Worm (Caenorhabditis elegans) whole organism, young adult: ENCODE measurements around the gene fzo-1.

Source experiments
- C06A6.2 ChIP-seq: fragments of 200-800 bp; sonication (Bioruptor generic); conservative IDR thresholded peaks from 2 replicates; pipeline ENCODE4 v1.3.6; 2022; ENCODE audit warnings: missing genetic modification characterization, missing compliant biosample characterization
- F52B5.7 ChIP-seq: sonication (generic microtip); optimal IDR thresholded peaks from 2 replicates; lab custom pipeline; 2016; ENCODE audit warnings: mild to moderate bottlenecking, missing genetic modification characterization, missing compliant biosample characterization
- F57C9.4 ChIP-seq: sonication (generic microtip); optimal IDR thresholded peaks from 2 replicates; lab custom pipeline; 2017; ENCODE audit warnings: mild to moderate bottlenecking, missing genetic modification characterization, missing compliant biosample characterization
- ama-1 ChIP-seq, 3 experiments: fragments of 150-350 bp in 1 of 3; sonication (generic microtip) in 2 of 3; optimal IDR thresholded peaks; 2 replicates each; lab custom pipeline; 2014 to 2018; ENCODE audit warnings: missing biosample characterization in 2 of 3, missing genetic modification characterization in 2 of 3, missing genetic modification reagents in 2 of 3
- ceh-100 ChIP-seq: fragments of 200-800 bp; sonication (Bioruptor generic); IDR thresholded peaks from 2 replicates; pipeline ENCODE4 v1.3.6; 2022; ENCODE audit warnings: missing genetic modification reagents, missing genetic modification characterization, missing compliant biosample characterization
- ceh-91 ChIP-seq: fragments of 200-800 bp; sonication (Bioruptor generic); IDR thresholded peaks from 2 replicates; pipeline ENCODE4 v1.3.6; 2022; ENCODE audit warnings: missing genetic modification reagents, missing genetic modification characterization, missing compliant biosample characterization
- dox-1 ChIP-seq: fragments of 200-800 bp; sonication (Bioruptor generic); IDR thresholded peaks from 2 replicates; pipeline ENCODE4 v1.3.6; 2022; ENCODE audit warnings: missing genetic modification reagents, missing genetic modification characterization, missing compliant biosample characterization
- dpl-1 ChIP-seq: fragments of 150-350 bp; optimal IDR thresholded peaks from 2 replicates; lab custom pipeline; 2014; ENCODE audit warnings: missing biosample characterization, missing genetic modification reagents, missing genetic modification characterization
- ets-4 ChIP-seq: fragments of 200-800 bp; sonication (Bioruptor generic); optimal IDR thresholded peaks from 2 replicates; lab custom pipeline; 2018; ENCODE audit warnings: mild to moderate bottlenecking, missing genetic modification characterization, missing compliant biosample characterization
- lag-1 ChIP-seq: fragments of 200-800 bp; sonication (Bioruptor generic); IDR thresholded peaks from 2 replicates; pipeline ENCODE4 v1.3.6; 2022; ENCODE audit warnings: missing genetic modification reagents, missing genetic modification characterization, missing compliant biosample characterization
- lin-35 ChIP-seq, 3 experiments: fragments of 150-350 bp in 2 of 3; sonication (generic microtip) in 1 of 3; optimal IDR thresholded peaks; 2 replicates each; lab custom pipeline; 2014 to 2018; ENCODE audit warnings: missing biosample characterization in 3 of 3, missing genetic modification characterization in 3 of 3, missing genetic modification reagents in 3 of 3
- nfya-1 ChIP-seq: sonication (generic microtip); optimal IDR thresholded peaks from 2 replicates; lab custom pipeline; 2017; ENCODE audit warnings: antibody characterized with exemption, missing compliant biosample characterization, missing genetic modification characterization, borderline replicate concordance; ENCODE audit not compliant: insufficient read depth
- tlf-1 ChIP-seq: fragments of 200-800 bp; sonication (Bioruptor generic); optimal IDR thresholded peaks from 2 replicates; lab custom pipeline; 2018; ENCODE audit warnings: mild to moderate bottlenecking, missing genetic modification characterization, missing compliant biosample characterization
- unc-62 ChIP-seq: fragments of 150-350 bp; optimal IDR thresholded peaks from 2 replicates; lab custom pipeline; 2014; ENCODE audit warnings: missing biosample characterization, missing genetic modification reagents, missing genetic modification characterization

DNA sequence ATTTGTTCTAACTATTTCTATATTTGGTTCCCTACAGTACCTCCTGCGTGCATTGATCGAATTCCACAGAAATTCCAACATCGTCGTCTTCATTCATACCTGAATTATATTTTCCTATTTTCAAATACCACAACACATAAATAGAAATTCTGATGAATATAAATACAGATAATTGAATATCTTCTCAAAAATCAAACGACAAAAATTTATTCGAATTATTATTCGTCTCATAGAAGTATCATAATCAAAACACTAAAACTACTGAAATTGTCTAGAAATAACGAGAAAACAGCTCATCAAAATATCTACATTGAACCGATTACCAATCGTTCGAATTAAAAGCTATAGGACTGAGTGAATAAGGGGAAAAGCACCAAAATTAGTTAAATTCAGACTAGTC, 2.9 kb downstream of the fzo-1 start, which contains the start of gene gtap-1:
- TF ChIP-seq nfya-1 (tag; lab: Kevin White, UChicago) (no peak), C06A6.2 (GFP tag; lab: Robert Waterston, UW) (no peak), dox-1 (no peak), ets-4 (GFP tag; lab: Kevin White, UChicago) (no peak), F52B5.7 (tag; lab: Kevin White, UChicago) (no peak), ceh-100 (GFP tag; lab: Robert Waterston, UW) (no peak), lag-1 (no peak), unc-62 (GFP tag; lab: Kevin White, UChicago) (no peak), lin-35 (GFP tag; optimal IDR thresholded peaks at IDR 0.05; lab: Kevin White, UChicago) (no peak), dpl-1 (no peak), ceh-91 (no peak), F57C9.4 (no peak), ama-1 (optimal IDR thresholded peaks at IDR 0.05; lab: Kevin White, UChicago) (no peak), ama-1 (GFP tag; optimal IDR thresholded peaks at IDR 0.05; lab: Kevin White, UChicago) (no peak), tlf-1 (GFP tag; lab: Kevin White, UChicago) (no peak)
